Fruit fly (Drosophila melanogaster) whole organism, wandering third instar larva: ENCODE results near the gene CG18666.

ENCODE experiments used
- Abd-B ChIP-seq: fragments of >200 bp; optimal IDR thresholded peaks from 2 replicates; lab custom pipeline; 2017; ENCODE audit warnings: missing biosample characterization, missing genetic modification characterization
- CG32264 ChIP-seq: fragments of 200-800 bp; sonication (Bioruptor generic); optimal IDR thresholded peaks from 2 replicates; lab custom pipeline; 2016; ENCODE audit warnings: missing biosample characterization, missing genetic modification characterization
- CG9705 ChIP-seq: fragments of 200-800 bp; sonication (Bioruptor generic); optimal IDR thresholded peaks from 2 replicates; lab custom pipeline; 2018; ENCODE audit warnings: missing biosample characterization, mild to moderate bottlenecking, missing genetic modification characterization
- CrebA ChIP-seq: fragments of 200-800 bp; sonication (Bioruptor generic); optimal IDR thresholded peaks from 2 replicates; lab custom pipeline; 2016; ENCODE audit warnings: missing biosample characterization, mild to moderate bottlenecking, missing genetic modification characterization, borderline replicate concordance
- Dfd ChIP-seq: fragments of >200 bp; optimal IDR thresholded peaks from 2 replicates; lab custom pipeline; 2017; ENCODE audit warnings: missing biosample characterization, missing genetic modification characterization
- Dif ChIP-seq: fragments of 200-275, 200-300 bp; sonication (Bioruptor generic); optimal IDR thresholded peaks from 2 replicates; lab custom pipeline; 2018; ENCODE audit warnings: missing biosample characterization, missing genetic modification characterization; ENCODE audit not compliant: partially characterized antibody
- GATAd ChIP-seq: sonication (Bioruptor generic); optimal IDR thresholded peaks from 2 replicates; lab custom pipeline; 2016; ENCODE audit warnings: missing biosample characterization, missing genetic modification characterization
- HLH106 ChIP-seq: fragments of 200-800 bp; optimal IDR thresholded peaks from 3 replicates; lab custom pipeline; 2019; ENCODE audit warnings: missing biosample characterization, mild to moderate bottlenecking, missing genetic modification characterization, moderate library complexity
- Hnf4 ChIP-seq: fragments of 200-800 bp; sonication (Bioruptor generic); optimal IDR thresholded peaks from 2 replicates; lab custom pipeline; 2016; ENCODE audit warnings: missing biosample characterization, mild to moderate bottlenecking, missing genetic modification characterization
- Hr78 ChIP-seq: fragments of >200 bp; optimal IDR thresholded peaks from 2 replicates; lab custom pipeline; 2017; ENCODE audit warnings: missing biosample characterization, missing genetic modification characterization
- Hr83 ChIP-seq: fragments of 200-300 bp; sonication (Bioruptor generic); optimal IDR thresholded peaks from 2 replicates; lab custom pipeline; 2016; ENCODE audit warnings: missing biosample characterization, mild to moderate bottlenecking, missing genetic modification characterization, moderate library complexity; ENCODE audit not compliant: poor library complexity, severe bottlenecking
- Jra ChIP-seq: sonication (Bioruptor generic); optimal IDR thresholded peaks from 2 replicates; lab custom pipeline; 2016; ENCODE audit warnings: missing biosample characterization, missing genetic modification characterization
- Mio ChIP-seq: sonication (Bioruptor generic); optimal IDR thresholded peaks from 2 replicates; lab custom pipeline; 2016; ENCODE audit warnings: missing biosample characterization, missing genetic modification characterization
- Myc ChIP-seq: fragments of >200 bp; optimal IDR thresholded peaks from 2 replicates; lab custom pipeline; 2017
- N ChIP-seq: fragments of >200 bp; optimal IDR thresholded peaks from 2 replicates; lab custom pipeline; 2018; ENCODE audit warnings: missing biosample characterization, missing external identifiers, missing genetic modification characterization
- OdsH ChIP-seq: fragments of 200-800 bp; sonication (Bioruptor generic); optimal IDR thresholded peaks from 2 replicates; lab custom pipeline; 2016; ENCODE audit warnings: missing biosample characterization, mild to moderate bottlenecking, missing genetic modification characterization
- Rel ChIP-seq, 2 experiments: fragments of 200-800 bp; sonication (Bioruptor generic) in 1 of 2; optimal IDR thresholded peaks; 2 replicates in 1 of 2; 3 replicates in 1 of 2; lab custom pipeline; 2016 to 2019; ENCODE audit warnings: mild to moderate bottlenecking in 2 of 2, missing biosample characterization in 2 of 2, missing genetic modification characterization in 2 of 2, moderate library complexity in 1 of 2
- Sp1 ChIP-seq: fragments of 200-800 bp; sonication (Bioruptor generic); optimal IDR thresholded peaks from 3 replicates; lab custom pipeline; 2019; ENCODE audit warnings: missing biosample characterization, mild to moderate bottlenecking, missing genetic modification characterization, moderate library complexity
- Vsx2 ChIP-seq: fragments of 200-300, 225-300 bp; sonication (Bioruptor generic); optimal IDR thresholded peaks from 2 replicates; lab custom pipeline; 2018; ENCODE audit warnings: missing biosample characterization, missing genetic modification characterization; ENCODE audit not compliant: partially characterized antibody
- br ChIP-seq: fragments of 200-800 bp; sonication (Bioruptor generic); optimal IDR thresholded peaks from 2 replicates; lab custom pipeline; 2016; ENCODE audit warnings: missing biosample characterization, missing genetic modification characterization
- brk ChIP-seq: fragments of 200-800 bp; sonication (Bioruptor generic); optimal IDR thresholded peaks from 2 replicates; lab custom pipeline; 2016; ENCODE audit warnings: missing biosample characterization, mild to moderate bottlenecking, missing genetic modification characterization
- dl ChIP-seq, 2 experiments: fragments of 175-275, 200-275 bp in 1 of 2; fragments of 200-275 bp in 1 of 2; sonication (Bioruptor generic); optimal IDR thresholded peaks; lab custom pipeline; 2018; ENCODE audit warnings: mild to moderate bottlenecking in 2 of 2, missing biosample characterization in 2 of 2, missing genetic modification characterization in 2 of 2, moderate library complexity in 2 of 2; ENCODE audit not compliant: partially characterized antibody in 2 of 2, insufficient read depth in 1 of 2
- dmrt93B ChIP-seq: fragments of 200-800 bp; sonication (Bioruptor generic); optimal IDR thresholded peaks from 2 replicates; lab custom pipeline; 2018; ENCODE audit warnings: missing biosample characterization, mild to moderate bottlenecking, missing genetic modification characterization
- dsf ChIP-seq: sonication (Bioruptor generic); optimal IDR thresholded peaks from 2 replicates; lab custom pipeline; 2016; ENCODE audit warnings: missing biosample characterization, missing genetic modification characterization, borderline replicate concordance
- ey ChIP-seq: fragments of 200-800 bp; sonication (Bioruptor generic); optimal IDR thresholded peaks from 2 replicates; lab custom pipeline; 2016; ENCODE audit warnings: missing biosample characterization, missing genetic modification characterization
- foxo ChIP-seq, 2 experiments: fragments of 200-800 bp; sonication (Bioruptor generic); optimal IDR thresholded peaks; 2 replicates in 1 of 2; 3 replicates in 1 of 2; lab custom pipeline; 2016 to 2017; ENCODE audit warnings: missing biosample characterization in 2 of 2, missing genetic modification characterization in 2 of 2
- fru ChIP-seq: fragments of 200-800 bp; sonication (Bioruptor generic); optimal IDR thresholded peaks from 3 replicates; lab custom pipeline; 2016; ENCODE audit warnings: missing biosample characterization, mild to moderate bottlenecking, missing genetic modification characterization
- h ChIP-seq: fragments of 200-800 bp; sonication (Bioruptor generic); optimal IDR thresholded peaks from 3 replicates; lab custom pipeline; 2016; ENCODE audit warnings: missing biosample characterization, mild to moderate bottlenecking, missing genetic modification characterization
- jim ChIP-seq: fragments of 175-275, 200-325 bp; sonication (Bioruptor generic); optimal IDR thresholded peaks from 2 replicates; lab custom pipeline; 2016; ENCODE audit warnings: missing biosample characterization, mild to moderate bottlenecking, missing genetic modification characterization
- lola ChIP-seq: fragments of >200 bp; optimal IDR thresholded peaks from 2 replicates; lab custom pipeline; 2017; ENCODE audit warnings: missing biosample characterization, missing genetic modification characterization
- pan ChIP-seq: fragments of >200 bp; optimal IDR thresholded peaks from 2 replicates; lab custom pipeline; 2017
- psq ChIP-seq: fragments of 200-800 bp; sonication (Bioruptor generic); optimal IDR thresholded peaks from 3 replicates; lab custom pipeline; 2017; ENCODE audit warnings: missing biosample characterization, mild to moderate bottlenecking, missing genetic modification characterization, moderate library complexity
- rgr ChIP-seq: fragments of 200-800 bp; sonication (Bioruptor generic); optimal IDR thresholded peaks from 3 replicates; lab custom pipeline; 2016; ENCODE audit warnings: missing biosample characterization, mild to moderate bottlenecking, missing genetic modification characterization
- sage ChIP-seq: fragments of 200-800 bp; sonication (Bioruptor generic); optimal IDR thresholded peaks from 2 replicates; lab custom pipeline; 2016; ENCODE audit warnings: missing biosample characterization, mild to moderate bottlenecking, missing genetic modification characterization
- sv ChIP-seq: fragments of 200-800 bp; sonication (Bioruptor generic); optimal IDR thresholded peaks from 3 replicates; lab custom pipeline; 2016; ENCODE audit warnings: missing biosample characterization, missing genetic modification characterization
- tai ChIP-seq: sonication (Bioruptor generic); optimal IDR thresholded peaks from 2 replicates; lab custom pipeline; 2016; ENCODE audit warnings: missing biosample characterization, missing genetic modification characterization
- usp ChIP-seq: fragments of >200 bp; optimal IDR thresholded peaks from 2 replicates; lab custom pipeline; 2017; ENCODE audit warnings: missing biosample characterization, missing genetic modification characterization
- woc ChIP-seq: sonication (Bioruptor generic); optimal IDR thresholded peaks from 2 replicates; lab custom pipeline; 2016; ENCODE audit warnings: missing biosample characterization, mild to moderate bottlenecking, missing genetic modification characterization

CG18666 gene

dm6 chr2L:11065932-11066823 lies 31.6 kb downstream of the CG18666 start:
- no peak for TF ChIP-seq sage
- no peak for TF ChIP-seq sv
- peak; percentile 66 for TF ChIP-seq ey
- peak; percentile 71 for TF ChIP-seq fru (GFP tag; lab: Kevin White, UChicago)
- no peak for TF ChIP-seq dsf
- no peak for TF ChIP-seq Dif (GFP tag; lab: Kevin White, UChicago)
- peak; percentile 5 for TF ChIP-seq woc (GFP tag; lab: Kevin White, UChicago)
- peak; percentile 33 for TF ChIP-seq Sp1
- TF ChIP-seq Abd-B (GFP tag; lab: Kevin White, UChicago), result no peak
- peak; percentile 16 for TF ChIP-seq psq (GFP tag; lab: Kevin White, UChicago)
- peak; percentile 55 for TF ChIP-seq HLH106 (tag; lab: Kevin White, UChicago)
- no peak for TF ChIP-seq CrebA
- no peak for TF ChIP-seq usp (GFP tag; lab: Kevin White, UChicago)
- TF ChIP-seq lola (GFP tag; lab: Kevin White, UChicago), result no peak
- no peak for TF ChIP-seq jim (GFP tag; lab: Kevin White, UChicago)
- no peak for TF ChIP-seq Mio (GFP tag; lab: Kevin White, UChicago)
- no peak for TF ChIP-seq N
- peak; percentile 45 for TF ChIP-seq Hnf4 (GFP tag; lab: Kevin White, UChicago)
- peak in 1 of 2 experiments; percentile 72 for TF ChIP-seq foxo (GFP tag; optimal IDR thresholded peaks at IDR 0.05; lab: Kevin White, UChicago)
- TF ChIP-seq h (GFP tag; lab: Kevin White, UChicago), result peak; percentile 76
- peak; percentile 46 for TF ChIP-seq OdsH (GFP tag; lab: Kevin White, UChicago)
- TF ChIP-seq rgr, result peak; percentile 62
- TF ChIP-seq br (GFP tag; lab: Kevin White, UChicago), result peak; percentile 45
- TF ChIP-seq Vsx2 (GFP tag; lab: Kevin White, UChicago), result no peak
- no peak for TF ChIP-seq dmrt93B
- no peak for TF ChIP-seq dl (GFP tag; optimal IDR thresholded peaks at IDR 0.05; lab: Kevin White, UChicago; ENCODE audit: insufficient read depth in 1 of 2, partially characterized antibody in 2 of 2)
- no peak for TF ChIP-seq Dfd
- TF ChIP-seq CG32264 (GFP tag; lab: Kevin White, UChicago), result peak; percentile 27
- TF ChIP-seq Hr83 (GFP tag; lab: Kevin White, UChicago), result no peak
- no peak for TF ChIP-seq brk (GFP tag; lab: Kevin White, UChicago)
- TF ChIP-seq GATAd (GFP tag; lab: Kevin White, UChicago), result no peak
- no peak for TF ChIP-seq CG9705 (GFP tag; lab: Kevin White, UChicago)
- no peak for TF ChIP-seq pan (lab: Kevin White, UChicago)

- no peak for TF ChIP-seq Dfd
- no peak for TF ChIP-seq jim (GFP tag; lab: Kevin White, UChicago)
- peak; percentile 12 for TF ChIP-seq CG32264 (GFP tag; lab: Kevin White, UChicago)
- TF ChIP-seq Dif (GFP tag; lab: Kevin White, UChicago), result peak; percentile 88
- no peak for TF ChIP-seq rgr
- peak; percentile 12 to 40 for TF ChIP-seq foxo (GFP tag; optimal IDR thresholded peaks at IDR 0.05; lab: Kevin White, UChicago)
- no peak for TF ChIP-seq usp (GFP tag; lab: Kevin White, UChicago)
- TF ChIP-seq brk (GFP tag; lab: Kevin White, UChicago), result peak; percentile 59
- peak; percentile 86 to 87 for TF ChIP-seq dl (GFP tag; optimal IDR thresholded peaks at IDR 0.05; lab: Kevin White, UChicago; ENCODE audit: insufficient read depth in 1 of 2, partially characterized antibody in 2 of 2)
- no peak for TF ChIP-seq OdsH (GFP tag; lab: Kevin White, UChicago)
- TF ChIP-seq pan (lab: Kevin White, UChicago), result no peak
- no peak for TF ChIP-seq dsf
- no peak for TF ChIP-seq Mio (GFP tag; lab: Kevin White, UChicago)
- TF ChIP-seq woc (GFP tag; lab: Kevin White, UChicago), result peak; percentile 22
- TF ChIP-seq sv, result no peak
- peak; percentile 56 for TF ChIP-seq Vsx2 (GFP tag; lab: Kevin White, UChicago)
- no peak for TF ChIP-seq GATAd (GFP tag; lab: Kevin White, UChicago)
- TF ChIP-seq h (GFP tag; lab: Kevin White, UChicago), result peak; percentile 41
- peak; percentile 22 for TF ChIP-seq Sp1
- TF ChIP-seq CG9705 (GFP tag; lab: Kevin White, UChicago), result no peak
- peak; percentile 44 for TF ChIP-seq fru (GFP tag; lab: Kevin White, UChicago)
- TF ChIP-seq br (GFP tag; lab: Kevin White, UChicago), result peak; percentile 55
- peak; percentile 2 for TF ChIP-seq Rel (GFP tag; optimal IDR thresholded peaks at IDR 0.05; lab: Kevin White, UChicago)
- peak; percentile 26 for TF ChIP-seq Rel (tag; optimal IDR thresholded peaks at IDR 0.05; lab: Kevin White, UChicago)
- TF ChIP-seq Abd-B (GFP tag; lab: Kevin White, UChicago), result no peak
- no peak for TF ChIP-seq N
- no peak for TF ChIP-seq HLH106 (tag; lab: Kevin White, UChicago)
- peak; percentile 46 for TF ChIP-seq Hr83 (GFP tag; lab: Kevin White, UChicago)
- TF ChIP-seq CrebA, result peak; percentile 66
- no peak for TF ChIP-seq psq (GFP tag; lab: Kevin White, UChicago)
- peak; percentile 76 for TF ChIP-seq sage
- no peak for TF ChIP-seq lola (GFP tag; lab: Kevin White, UChicago)
- TF ChIP-seq Jra, result no peak
- no peak for TF ChIP-seq tai (GFP tag; lab: Kevin White, UChicago)
- TF ChIP-seq ey, result peak; percentile 38
- no peak for TF ChIP-seq dmrt93B
- no peak for TF ChIP-seq Myc (lab: Kevin White, UChicago)
- peak; percentile 9 for TF ChIP-seq Hnf4 (GFP tag; lab: Kevin White, UChicago)
- TF ChIP-seq Hr78 (GFP tag; lab: Kevin White, UChicago), result no peak
These were observed 32.4 kb downstream of the CG18666 start, which contains the start of gene Samuel for dm6 chr2L:11066887-11067459. Samuel (minus strand) TSS chr2L:11066998.
